Worm (Caenorhabditis elegans): ENCODE data around the gene D2096.7.

D2096.7 gene

DNA sequence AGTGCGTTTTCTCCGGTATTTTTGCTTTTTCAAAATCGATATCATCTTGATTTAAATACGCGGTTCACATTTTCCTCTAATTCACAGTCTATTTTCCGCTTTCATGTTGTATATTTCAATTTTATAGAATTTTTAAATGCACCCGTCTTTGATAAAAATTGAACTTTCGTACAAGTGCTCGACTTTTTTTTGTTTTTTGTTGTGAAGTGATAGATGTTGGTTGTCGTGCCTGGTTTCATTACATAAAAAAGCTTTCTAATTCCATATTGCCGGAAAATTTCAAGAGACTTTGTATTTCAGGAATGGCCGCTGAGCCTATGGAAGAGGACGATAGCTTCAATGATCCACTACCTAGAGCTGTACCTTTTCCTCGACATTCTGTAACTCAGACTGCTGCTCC lies 14.3 kb downstream of the D2096.7 start, which contains the start of gene D2096.12:
TSS of gene D2096.12 (plus strand) at position 301 of the 400 bp plus-strand sequence.
- TF ChIP-seq F49E8.2 (tag; optimal IDR thresholded peaks at IDR 0.05; ENCODE audit: borderline replicate concordance) (no peak), snpc-1.2 (GFP tag; IDR thresholded peaks at IDR 0.05) (no peak), arid-1 (GFP tag; conservative IDR thresholded peaks at IDR 0.05) (no peak), lin-39 (tag; optimal IDR thresholded peaks at IDR 0.05) (no peak), aly-2 (tag; optimal IDR thresholded peaks at IDR 0.05) (no peak), dmd-6 (GFP tag; IDR thresholded peaks at IDR 0.05) (no peak), sdz-12 (GFP tag; optimal IDR thresholded peaks at IDR 0.05) (no peak), ztf-11 (tag; optimal IDR thresholded peaks at IDR 0.05) (no peak), R02D3.7 (tag; optimal IDR thresholded peaks at IDR 0.05) (no peak), zfp-2 (tag; optimal IDR thresholded peaks at IDR 0.05) (no peak), snpc-4 (tag; optimal IDR thresholded peaks at IDR 0.05) (no peak), lin-13 (GFP tag; optimal IDR thresholded peaks at IDR 0.05) (no peak), nhr-42 (GFP tag; IDR thresholded peaks at IDR 0.05) (no peak), zip-11 (GFP tag; IDR thresholded peaks at IDR 0.05) (no peak), egl-27 (tag; optimal IDR thresholded peaks at IDR 0.05) (no peak), tra-1 (GFP tag; IDR thresholded peaks at IDR 0.05) (no peak)

DNA sequence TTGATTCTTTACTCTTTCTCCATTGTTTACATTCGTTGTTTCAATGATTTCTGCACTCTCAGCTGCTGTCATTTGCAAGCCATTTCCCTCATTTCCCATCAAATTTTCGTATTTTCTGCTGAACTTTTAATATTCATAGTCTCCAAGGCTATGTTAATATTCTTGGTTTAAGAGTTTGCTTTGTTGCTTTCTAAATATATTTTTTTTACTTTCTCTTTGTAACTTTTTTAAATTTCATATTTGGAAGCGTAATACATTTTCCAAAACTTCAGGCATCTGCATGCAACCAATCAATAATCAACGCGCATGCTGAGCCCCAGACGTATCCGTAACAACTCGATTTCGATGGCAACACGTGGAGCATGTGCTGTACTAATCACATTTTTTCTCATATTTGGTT lies 16.6 kb downstream of the D2096.7 start, which contains the start of gene sqv-1:
TSS of gene sqv-1 (plus strand) at position 301 of the 400 bp plus-strand sequence.
- TF ChIP-seq daf-16 (GFP tag; optimal IDR thresholded peaks at IDR 0.05) (no peak), daf-16 (tag; optimal IDR thresholded peaks at IDR 0.05) (peak; percentile 33), lin-38 (GFP tag; IDR thresholded peaks at IDR 0.05) (no peak)

ce11 chrIV:8359716-8360407 lies 17.6 kb downstream of the D2096.7 start, which contains the start of gene D2096.5:
Gene D2096.5, minus strand, starts transcription at chrIV:8359766.
- TF ChIP-seq daf-16 (GFP tag; optimal IDR thresholded peaks at IDR 0.05) (no peak), daf-16 (tag; optimal IDR thresholded peaks at IDR 0.05) (peak; percentile 44), nhr-28 (tag; optimal IDR thresholded peaks at IDR 0.05) (peak; percentile 29), hlh-11 (tag; optimal IDR thresholded peaks at IDR 0.05) (no peak), pha-4 (GFP tag; IDR thresholded peaks at IDR 0.05) (no peak), pha-4 (tag; optimal IDR thresholded peaks at IDR 0.05) (peak; percentile 29)

- TF ChIP-seq hif-1 (tag; optimal IDR thresholded peaks at IDR 0.05) (no peak), aha-1 (tag) (peak; percentile 35), lin-38 (GFP tag; IDR thresholded peaks at IDR 0.05) (no peak), F26F4.8 (GFP tag; conservative IDR thresholded peaks at IDR 0.05) (no peak)
Observed at ce11 chrIV:8358492-8358891, 18.9 kb downstream of the D2096.7 start, which contains the start of gene D2096.13. Gene D2096.13, minus strand, starts transcription at chrIV:8358592.

ce11 chrIV:8357299-8357698 lies 20.1 kb downstream of the D2096.7 start:
- TF ChIP-seq vab-7 (GFP tag; IDR thresholded peaks at IDR 0.05), result no peak
- no peak for TF ChIP-seq zfp-3 (GFP tag; conservative IDR thresholded peaks at IDR 0.05)
- TF ChIP-seq set-16 (GFP tag; IDR thresholded peaks at IDR 0.05), result peak; percentile 76; the same call in 1 of the 2 replicates

- TF ChIP-seq dmd-9 (GFP tag; IDR thresholded peaks at IDR 0.05), result no peak
- TF ChIP-seq snpc-1.2 (GFP tag; IDR thresholded peaks at IDR 0.05), result no peak
- TF ChIP-seq sdz-12 (GFP tag; optimal IDR thresholded peaks at IDR 0.05), result no peak
- TF ChIP-seq fkh-10 (GFP tag; optimal IDR thresholded peaks at IDR 0.05), result no peak
- TF ChIP-seq nhr-28 (tag; optimal IDR thresholded peaks at IDR 0.05), result no peak
- no peak for TF ChIP-seq ztf-11 (tag; optimal IDR thresholded peaks at IDR 0.05)
- no peak for TF ChIP-seq ces-1 (GFP tag; optimal IDR thresholded peaks at IDR 0.05)
- no peak for TF ChIP-seq F10B5.3 (tag; optimal IDR thresholded peaks at IDR 0.05)
- TF ChIP-seq ztf-7 (tag; optimal IDR thresholded peaks at IDR 0.05), result no peak
- no peak for TF ChIP-seq zip-11 (GFP tag; IDR thresholded peaks at IDR 0.05)
- TF ChIP-seq dpl-1 (GFP tag; optimal IDR thresholded peaks at IDR 0.05), result no peak
- TF ChIP-seq unc-130 (GFP tag; optimal IDR thresholded peaks at IDR 0.05), result no peak
- no peak for TF ChIP-seq lim-7 (GFP tag; IDR thresholded peaks at IDR 0.05)
- no peak for TF ChIP-seq hif-1 (tag; optimal IDR thresholded peaks at IDR 0.05)
- TF ChIP-seq dmd-8 (GFP tag; IDR thresholded peaks at IDR 0.05), result no peak
- no peak for TF ChIP-seq Y75B8A.6 (GFP tag; IDR thresholded peaks at IDR 0.05)
Observed at ce11 chrIV:8355592-8355991, 21.8 kb downstream of the D2096.7 start, which contains the start of the genes F17E9.2 and col-116. Gene F17E9.2, plus strand, starts transcription at chrIV:8355892. Gene col-116, plus strand, starts transcription at chrIV:8355906.
